Fruit fly (Drosophila melanogaster) whole organism, pupa: ENCODE measurements around the gene msl-3.

Experiments used
- CG10348 ChIP-seq: fragments of 200-800 bp; sonication (Bioruptor generic); IDR thresholded peaks from 2 replicates; pipeline ENCODE4 v1.3.6; 2022; ENCODE audit warnings: missing biosample characterization, missing genetic modification characterization
- CG12605 ChIP-seq: fragments of 200-800 bp; sonication (Bioruptor generic); IDR thresholded peaks from 2 replicates; pipeline ENCODE4 v1.3.6; 2022; ENCODE audit warnings: missing biosample characterization, missing genetic modification characterization
- CG13204 ChIP-seq: fragments of 200-800 bp; sonication (Bioruptor generic); optimal IDR thresholded peaks from 2 replicates; lab custom pipeline; 2018; ENCODE audit warnings: missing biosample characterization, mild to moderate bottlenecking, missing genetic modification characterization, moderate library complexity
- CG14655 ChIP-seq: fragments of 200-800 bp; sonication (Bioruptor generic); optimal IDR thresholded peaks from 3 replicates; lab custom pipeline; 2017; ENCODE audit warnings: mild to moderate bottlenecking, missing biosample characterization, missing genetic modification reagents, missing genetic modification characterization
- CG15710 ChIP-seq: fragments of 200-800 bp; sonication (Bioruptor generic); optimal IDR thresholded peaks from 2 replicates; lab custom pipeline; 2018; ENCODE audit warnings: missing biosample characterization, mild to moderate bottlenecking, missing genetic modification characterization, moderate library complexity
- CG17806 ChIP-seq: fragments of 200-800 bp; sonication (Bioruptor generic); optimal IDR thresholded peaks from 2 replicates; lab custom pipeline; 2018; ENCODE audit warnings: missing biosample characterization, mild to moderate bottlenecking, missing genetic modification characterization, moderate library complexity
- CG32121 ChIP-seq: fragments of 200-800 bp; sonication (Bioruptor generic); IDR thresholded peaks from 2 replicates; pipeline ENCODE4 v1.3.6; 2022; ENCODE audit warnings: missing biosample characterization, missing genetic modification characterization
- CG8159 ChIP-seq: fragments of 200-800 bp; sonication (Bioruptor generic); optimal IDR thresholded peaks from 3 replicates; lab custom pipeline; 2018; ENCODE audit warnings: missing biosample characterization, mild to moderate bottlenecking, missing genetic modification characterization, moderate library complexity
- EcR ChIP-seq: fragments of 200-800 bp; sonication (Bioruptor generic); optimal IDR thresholded peaks from 3 replicates; lab custom pipeline; 2019; ENCODE audit warnings: missing biosample characterization, missing genetic modification characterization, mild to moderate bottlenecking, moderate library complexity, missing genetic modification reagents
- Ets98B ChIP-seq: fragments of 200-800 bp; sonication (Bioruptor generic); IDR thresholded peaks from 2 replicates; pipeline ENCODE4 v1.3.6; 2022; ENCODE audit warnings: missing biosample characterization, missing genetic modification characterization
- Snoo ChIP-seq: fragments of 200-800 bp; sonication (Bioruptor generic); optimal IDR thresholded peaks from 3 replicates; lab custom pipeline; 2017; ENCODE audit warnings: missing biosample characterization, mild to moderate bottlenecking, missing genetic modification characterization, inconsistent platforms
- fd96Ca ChIP-seq: fragments of 200-800 bp; sonication (Bioruptor generic); IDR thresholded peaks from 3 replicates; pipeline ENCODE4 v1.3.6; 2022; ENCODE audit warnings: missing biosample characterization, missing genetic modification characterization
- gl ChIP-seq: fragments of 200-800 bp; sonication (Bioruptor generic); optimal IDR thresholded peaks from 2 replicates; lab custom pipeline; 2018; ENCODE audit warnings: missing biosample characterization, mild to moderate bottlenecking, missing genetic modification characterization

DNA sequence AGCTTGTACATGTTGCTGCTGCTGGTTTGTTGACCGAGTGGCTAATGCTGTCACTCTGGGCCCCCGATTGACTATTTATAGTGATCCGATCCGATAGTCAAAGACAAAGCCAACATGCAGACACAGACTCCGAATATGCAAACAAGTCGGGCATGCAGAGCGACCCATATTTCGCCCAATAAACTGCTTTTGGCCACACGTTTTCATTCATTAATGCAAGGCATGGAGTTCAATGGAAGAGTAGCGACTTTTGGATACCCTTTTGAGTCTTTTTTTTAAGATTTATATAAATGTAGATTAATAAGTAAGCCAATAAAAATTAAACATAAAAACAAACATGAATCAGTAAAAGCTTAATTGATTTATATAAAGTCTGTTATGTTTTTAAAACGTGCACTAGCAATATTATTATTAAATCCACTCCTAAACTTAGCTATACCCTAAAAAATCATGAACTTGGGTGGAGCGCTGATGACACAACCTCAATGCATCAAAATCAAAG, 38.7 kb downstream of the msl-3 start, which contains the start of gene Cpr65Ea:
- no peak for TF ChIP-seq CG13204 (GFP tag; lab: Kevin White, UChicago)
- no peak for TF ChIP-seq EcR (GFP tag; lab: Kevin White, UChicago)
- no peak for TF ChIP-seq CG10348 (GFP tag; lab: Robert Waterston, UW)
- TF ChIP-seq CG8159 (tag; lab: Kevin White, UChicago) = no peak
- no peak for TF ChIP-seq CG14655 (GFP tag; lab: Kevin White, UChicago)
- no peak for TF ChIP-seq Snoo (tag; lab: Kevin White, UChicago)
- TF ChIP-seq gl = no peak
- TF ChIP-seq CG32121 (GFP tag; lab: Robert Waterston, UW) = no peak
- TF ChIP-seq Ets98B (GFP tag; lab: Robert Waterston, UW) = no peak
- TF ChIP-seq CG15710 = no peak
- no peak for TF ChIP-seq CG12605 (GFP tag; lab: Robert Waterston, UW)
- TF ChIP-seq CG17806 = no peak
- no peak for TF ChIP-seq fd96Ca (GFP tag; lab: Robert Waterston, UW)
